Fruit fly (Drosophila melanogaster): Measurements from ENCODE around the gene PyK.

PyK gene

DNA sequence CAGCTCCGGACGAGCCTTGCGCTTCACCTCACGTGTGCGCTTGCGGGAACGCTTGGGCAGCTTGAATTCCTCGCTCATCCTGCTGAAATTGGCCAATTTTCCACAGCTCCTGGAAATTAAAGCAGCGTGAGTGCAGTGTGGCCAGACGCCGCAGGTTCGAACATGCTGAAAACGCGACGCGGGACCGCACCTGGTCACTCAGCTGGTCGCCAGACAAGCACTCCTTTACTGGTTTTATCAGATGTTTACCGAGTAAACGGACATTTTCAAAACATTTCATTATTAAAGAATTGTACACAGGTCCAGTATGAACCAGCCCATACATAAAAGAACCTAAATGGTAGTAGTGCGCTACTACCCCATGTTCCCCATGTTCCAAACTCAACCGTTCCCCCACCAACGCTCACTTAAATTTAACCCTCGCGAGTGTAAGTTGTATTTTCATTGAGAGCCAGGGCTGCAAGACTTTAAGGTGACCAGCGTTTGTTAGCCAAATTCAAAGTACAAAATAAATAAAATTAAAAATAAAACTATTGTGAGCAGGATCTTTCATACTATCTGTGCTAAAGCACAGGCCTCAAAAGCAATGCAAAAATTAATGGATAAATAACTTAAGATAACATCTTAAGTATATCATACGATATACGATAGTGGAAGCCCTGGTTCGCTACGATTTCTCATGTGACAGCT lies 5.0 kb upstream of the PyK start, which contains the start of the genes JMJD6, CG7071 and Muted (continued):
- TF ChIP-seq H2.0 (GFP tag; IDR thresholded peaks at IDR 0.05) (peak; percentile 85), MESR4 (GFP tag; optimal IDR thresholded peaks at IDR 0.05) (peak; percentile 76), CG9932 (GFP tag; IDR thresholded peaks at IDR 0.05) (peak; percentile 98), Hand (GFP tag; optimal IDR thresholded peaks at IDR 0.05) (peak; percentile 75), CG16815 (GFP tag; optimal IDR thresholded peaks at IDR 0.05) (peak; percentile 90), vfl (GFP tag; optimal IDR thresholded peaks at IDR 0.05) (peak; percentile 92)

dm6 chr3R:22365660-22366195 lies 1.6 kb upstream of the PyK start, which contains the start of gene CG5382:
TSS of gene CG5382 (minus strand) at chr3R:22365983.
- TF ChIP-seq nerfin-1 (tag; optimal IDR thresholded peaks at IDR 0.05) (peak; percentile 36), E2f2 (GFP tag; IDR thresholded peaks at IDR 0.05) (peak; percentile 69), CG6254 (GFP tag; optimal IDR thresholded peaks at IDR 0.05) (no peak), Dll (GFP tag; IDR thresholded peaks at IDR 0.05; ENCODE audit: partially characterized antibody) (0 out of 4 replicates have a peak, but pooled peaks have one; percentile 26), MBD-R2 (GFP tag; IDR thresholded peaks at IDR 0.05) (peak; percentile 67), CG4617 (GFP tag; optimal IDR thresholded peaks at IDR 0.05; ENCODE audit: borderline replicate concordance) (peak; percentile 74), unc-4 (GFP tag; IDR thresholded peaks at IDR 0.05; ENCODE audit: partially characterized antibody) (0 out of 2 replicates have a peak, but pooled peaks have one; percentile 27), Chrac-16 (GFP tag; optimal IDR thresholded peaks at IDR 0.05) (no peak), CG10654 (GFP tag; optimal IDR thresholded peaks at IDR 0.05) (no peak), Dp (GFP tag; optimal IDR thresholded peaks at IDR 0.05) (peak; percentile 50), CG13287 (GFP tag; IDR thresholded peaks at IDR 0.05; ENCODE audit: partially characterized antibody) (peak; percentile 38; the same call in 1 of the 2 replicates), crp (GFP tag; optimal IDR thresholded peaks at IDR 0.05) (peak in 1 of 2 experiments; percentile 83), BEAF-32 (GFP tag; optimal IDR thresholded peaks at IDR 0.05) (peak; percentile 42), inv (GFP tag; IDR thresholded peaks at IDR 0.05; ENCODE audit: partially characterized antibody) (no peak), pzg (GFP tag; optimal IDR thresholded peaks at IDR 0.05) (peak; percentile 46), gt (GFP tag; IDR thresholded peaks at IDR 0.05) (no peak), lbe (GFP tag; optimal IDR thresholded peaks at IDR 0.05) (peak; percentile 18), Scr (GFP tag; IDR thresholded peaks at IDR 0.05; ENCODE audit: partially characterized antibody) (peak; percentile 22; the same call in 1 of the 2 replicates), Xbp1 (GFP tag; optimal IDR thresholded peaks at IDR 0.05) (peak; percentile 57), stwl (tag; optimal IDR thresholded peaks at IDR 0.05) (peak; percentile 11), amos (GFP tag; IDR thresholded peaks at IDR 0.05; ENCODE audit: partially characterized antibody) (peak; percentile 34; the same call in 1 of the 2 replicates), CG15601 (tag; optimal IDR thresholded peaks at IDR 0.05) (no peak), sd (tag; optimal IDR thresholded peaks at IDR 0.05) (peak; percentile 30), MESR4 (GFP tag; optimal IDR thresholded peaks at IDR 0.05) (peak; percentile 71), YL-1 (GFP tag; optimal IDR thresholded peaks at IDR 0.05) (peak; percentile 53)

- TF ChIP-seq Camta (GFP tag; optimal IDR thresholded peaks at IDR 0.05): no peak
- TF ChIP-seq run (tag; optimal IDR thresholded peaks at IDR 0.05): no peak
- no peak for TF ChIP-seq CG4854 (GFP tag; optimal IDR thresholded peaks at IDR 0.05)
- TF ChIP-seq Ets65A (GFP tag): no peak
- no peak for TF ChIP-seq HHEX (GFP tag; optimal IDR thresholded peaks at IDR 0.05)
- TF ChIP-seq CG17802 (tag; optimal IDR thresholded peaks at IDR 0.05): no peak
- peak; percentile 6 for TF ChIP-seq CG17912 (GFP tag; optimal IDR thresholded peaks at IDR 0.05)
- no peak for TF ChIP-seq Spps (tag; optimal IDR thresholded peaks at IDR 0.05)
- TF ChIP-seq Poxn (GFP tag; IDR thresholded peaks at IDR 0.05): no peak
- TF ChIP-seq CG1792 (GFP tag; optimal IDR thresholded peaks at IDR 0.05): no peak
- no peak for TF ChIP-seq CG33557 (GFP tag; optimal IDR thresholded peaks at IDR 0.05)
- no peak for TF ChIP-seq sc (optimal IDR thresholded peaks at IDR 0.05)
- TF ChIP-seq sc (GFP tag; optimal IDR thresholded peaks at IDR 0.05): no peak
- TF ChIP-seq peb (GFP tag; IDR thresholded peaks at IDR 0.05): no peak
- TF ChIP-seq CG11093 (GFP tag; IDR thresholded peaks at IDR 0.05): no peak
Measured at dm6 chr3R:22368077-22368776, 891 bp downstream of the PyK start.

All from whole organism, embryonic.